Fruit fly (Drosophila melanogaster) whole organism, pupa: ENCODE data around the gene nrv1.

ENCODE experiments used
- CG10348 ChIP-seq: fragments of 200-800 bp; sonication (Bioruptor generic); IDR thresholded peaks from 2 replicates; pipeline ENCODE4 v1.3.6; 2022; ENCODE audit warnings: missing biosample characterization, missing genetic modification characterization
- CG12605 ChIP-seq: fragments of 200-800 bp; sonication (Bioruptor generic); IDR thresholded peaks from 2 replicates; pipeline ENCODE4 v1.3.6; 2022; ENCODE audit warnings: missing biosample characterization, missing genetic modification characterization
- CG13204 ChIP-seq: fragments of 200-800 bp; sonication (Bioruptor generic); optimal IDR thresholded peaks from 2 replicates; lab custom pipeline; 2018; ENCODE audit warnings: missing biosample characterization, mild to moderate bottlenecking, missing genetic modification characterization, moderate library complexity
- CG14655 ChIP-seq: fragments of 200-800 bp; sonication (Bioruptor generic); optimal IDR thresholded peaks from 3 replicates; lab custom pipeline; 2017; ENCODE audit warnings: mild to moderate bottlenecking, missing biosample characterization, missing genetic modification reagents, missing genetic modification characterization
- CG15710 ChIP-seq: fragments of 200-800 bp; sonication (Bioruptor generic); optimal IDR thresholded peaks from 2 replicates; lab custom pipeline; 2018; ENCODE audit warnings: missing biosample characterization, mild to moderate bottlenecking, missing genetic modification characterization, moderate library complexity
- CG17806 ChIP-seq: fragments of 200-800 bp; sonication (Bioruptor generic); optimal IDR thresholded peaks from 2 replicates; lab custom pipeline; 2018; ENCODE audit warnings: missing biosample characterization, mild to moderate bottlenecking, missing genetic modification characterization, moderate library complexity
- CG32121 ChIP-seq: fragments of 200-800 bp; sonication (Bioruptor generic); IDR thresholded peaks from 2 replicates; pipeline ENCODE4 v1.3.6; 2022; ENCODE audit warnings: missing biosample characterization, missing genetic modification characterization
- CG34367 ChIP-seq: fragments of 200-800 bp; sonication (Bioruptor generic); optimal IDR thresholded peaks from 2 replicates; lab custom pipeline; 2018; ENCODE audit warnings: missing biosample characterization, mild to moderate bottlenecking, missing genetic modification characterization
- CG4496 ChIP-seq: fragments of 200-800 bp; sonication (Bioruptor generic); IDR thresholded peaks from 3 replicates; pipeline ENCODE4 v1.3.6; 2022; ENCODE audit warnings: missing biosample characterization, missing genetic modification characterization
- CG8159 ChIP-seq: fragments of 200-800 bp; sonication (Bioruptor generic); optimal IDR thresholded peaks from 3 replicates; lab custom pipeline; 2018; ENCODE audit warnings: missing biosample characterization, mild to moderate bottlenecking, missing genetic modification characterization, moderate library complexity
- CG8301 ChIP-seq: fragments of 200-800 bp; sonication (Bioruptor generic); optimal IDR thresholded peaks from 2 replicates; lab custom pipeline; 2018; ENCODE audit warnings: missing biosample characterization, mild to moderate bottlenecking, missing genetic modification characterization
- CG9948 ChIP-seq: fragments of 200-800 bp; sonication (Bioruptor generic); optimal IDR thresholded peaks from 2 replicates; lab custom pipeline; 2018; ENCODE audit warnings: missing biosample characterization, mild to moderate bottlenecking, missing genetic modification characterization, moderate library complexity
- D1 ChIP-seq: fragments of 200-800 bp; sonication (Bioruptor generic); optimal IDR thresholded peaks from 2 replicates; lab custom pipeline; 2018; ENCODE audit warnings: missing biosample characterization, mild to moderate bottlenecking, missing genetic modification characterization, moderate library complexity
- EcR ChIP-seq: fragments of 200-800 bp; sonication (Bioruptor generic); optimal IDR thresholded peaks from 3 replicates; lab custom pipeline; 2019; ENCODE audit warnings: missing biosample characterization, missing genetic modification characterization, mild to moderate bottlenecking, moderate library complexity, missing genetic modification reagents
- Ets98B ChIP-seq: fragments of 200-800 bp; sonication (Bioruptor generic); IDR thresholded peaks from 2 replicates; pipeline ENCODE4 v1.3.6; 2022; ENCODE audit warnings: missing biosample characterization, missing genetic modification characterization
- Pif1A ChIP-seq: fragments of 200-800 bp; sonication (Bioruptor generic); optimal IDR thresholded peaks from 3 replicates; lab custom pipeline; 2016; ENCODE audit warnings: missing biosample characterization, missing genetic modification characterization
- Pif1B ChIP-seq: fragments of 200-800 bp; sonication (Bioruptor generic); optimal IDR thresholded peaks from 3 replicates; lab custom pipeline; 2016; ENCODE audit warnings: missing biosample characterization, missing genetic modification characterization
- Snoo ChIP-seq: fragments of 200-800 bp; sonication (Bioruptor generic); optimal IDR thresholded peaks from 3 replicates; lab custom pipeline; 2017; ENCODE audit warnings: missing biosample characterization, mild to moderate bottlenecking, missing genetic modification characterization, inconsistent platforms
- fd96Ca ChIP-seq: fragments of 200-800 bp; sonication (Bioruptor generic); IDR thresholded peaks from 3 replicates; pipeline ENCODE4 v1.3.6; 2022; ENCODE audit warnings: missing biosample characterization, missing genetic modification characterization
- gl ChIP-seq: fragments of 200-800 bp; sonication (Bioruptor generic); optimal IDR thresholded peaks from 2 replicates; lab custom pipeline; 2018; ENCODE audit warnings: missing biosample characterization, mild to moderate bottlenecking, missing genetic modification characterization
- rn ChIP-seq: fragments of 200-800 bp; sonication (Bioruptor generic); IDR thresholded peaks from 2 replicates; pipeline ENCODE4 v1.3.6; 2022; ENCODE audit warnings: missing biosample characterization, missing genetic modification characterization

Gene nrv1

DNA sequence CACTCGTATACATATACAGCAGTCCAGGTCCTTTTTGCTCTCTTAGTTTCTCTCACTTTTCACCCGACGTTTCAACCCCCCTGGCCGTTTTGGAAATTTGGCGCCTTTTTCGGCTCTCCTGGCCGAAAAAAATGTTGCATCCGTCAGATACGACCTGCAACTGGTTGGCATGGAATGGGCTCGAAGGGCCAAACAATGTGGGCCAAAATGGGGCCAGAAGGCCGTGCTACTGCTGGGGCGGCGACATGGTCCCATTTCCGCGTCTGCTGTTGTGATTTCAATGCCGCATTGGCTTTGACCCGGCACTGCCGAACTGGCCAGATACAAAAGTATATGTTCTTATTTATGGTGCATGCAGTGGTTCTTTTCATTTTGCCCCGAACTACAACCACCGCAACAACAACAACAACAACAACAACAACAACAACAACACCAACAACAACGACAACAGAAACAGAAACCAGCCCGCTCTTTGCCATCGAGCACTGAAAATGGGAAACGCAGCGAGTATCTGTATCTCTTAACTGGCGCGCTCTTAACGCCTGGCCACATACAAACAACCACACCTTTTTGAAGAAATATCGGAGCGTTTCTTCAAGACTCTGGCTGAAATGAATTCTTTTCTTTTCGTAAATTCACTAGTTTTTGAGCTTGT, 7.2 kb upstream of the nrv1 start:
- TF ChIP-seq CG32121 (peak; percentile 44; the same call in 1 of the 2 replicates), CG12605 (GFP tag; lab: Robert Waterston, UW) (no peak), Snoo (tag; lab: Kevin White, UChicago) (no peak)

dm6 chr2L:6791845-6792443, 5.3 kb upstream of the nrv1 start:
- TF ChIP-seq EcR (GFP tag; lab: Kevin White, UChicago) = peak; percentile 13
- no peak for TF ChIP-seq CG34367 (tag; lab: Kevin White, UChicago)
- TF ChIP-seq Ets98B = peak; percentile 27; the same call in 1 of the 2 replicates
- TF ChIP-seq, all 21 proteins: peak for 2

DNA sequence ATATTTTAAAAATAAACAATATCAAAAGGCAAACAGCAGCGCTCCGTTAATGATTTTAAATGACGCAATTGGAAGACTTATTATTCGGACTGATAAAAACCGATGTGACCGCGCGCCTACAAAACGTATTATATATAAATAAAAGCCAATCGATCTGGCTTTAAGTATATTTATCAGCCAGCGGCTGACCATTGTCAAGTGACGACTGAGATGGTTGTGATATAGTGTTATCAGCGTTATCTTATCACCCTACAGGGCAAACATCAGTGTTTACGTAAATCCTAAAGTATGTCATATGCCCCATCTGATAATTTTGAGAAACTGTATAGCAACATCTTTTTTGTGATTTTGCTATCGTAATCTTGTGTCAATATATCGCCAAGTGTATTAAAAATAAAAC, 2.7 kb upstream of the nrv1 start:
- peak; percentile 14 for TF ChIP-seq EcR (GFP tag; lab: Kevin White, UChicago)
- peak; percentile 23 for TF ChIP-seq gl (tag; lab: Kevin White, UChicago)
- TF ChIP-seq rn (GFP tag; lab: Robert Waterston, UW) = no peak

DNA sequence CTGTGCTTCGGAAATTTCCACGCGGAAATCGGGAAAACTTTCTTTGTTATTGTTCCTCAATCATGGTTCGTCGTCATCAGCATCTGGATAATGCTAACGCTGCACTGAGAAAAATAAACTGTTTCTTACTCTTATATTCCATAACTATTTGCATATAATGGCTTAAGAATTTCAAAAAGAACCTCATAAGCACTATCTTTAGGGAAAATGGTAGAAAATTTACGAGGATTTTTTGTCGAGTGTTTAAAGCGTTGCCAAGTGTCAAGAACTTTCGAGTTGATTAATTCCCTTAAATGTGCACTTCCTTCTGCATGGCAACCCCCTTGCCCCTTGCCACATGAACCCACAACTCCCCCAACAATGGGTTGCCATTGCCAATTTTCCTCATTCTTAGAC, 1.3 kb upstream of the nrv1 start:
- TF ChIP-seq Pif1A (peak; percentile 24), CG9948 (tag; lab: Kevin White, UChicago) (peak; percentile 71), CG10348 (no peak), CG8301 (tag; lab: Kevin White, UChicago) (peak; percentile 83), CG15710 (peak; percentile 43), EcR (GFP tag; lab: Kevin White, UChicago) (no peak), CG12605 (GFP tag; lab: Robert Waterston, UW) (no peak; the same call in 1 of the 2 replicates), D1 (tag; lab: Kevin White, UChicago) (peak; percentile 8), rn (GFP tag; lab: Robert Waterston, UW) (no peak), Ets98B (peak; percentile 5; the same call in 1 of the 2 replicates), CG4496 (GFP tag; lab: Robert Waterston, UW) (peak; percentile 65; the same call in 1 of the 3 replicates), CG17806 (tag; lab: Kevin White, UChicago) (peak; percentile 68), CG8159 (tag; lab: Kevin White, UChicago) (peak; percentile 65), CG34367 (tag; lab: Kevin White, UChicago) (peak; percentile 36), fd96Ca (GFP tag; lab: Robert Waterston, UW) (peak; percentile 60; the same call in 2 of the 3 replicates), Pif1B (GFP tag; lab: Kevin White, UChicago) (peak; percentile 7), CG14655 (GFP tag; lab: Kevin White, UChicago) (peak; percentile 75)

dm6 chr2L:6787029-6787972, 640 bp upstream of the nrv1 start:
- TF ChIP-seq CG10348 (peak; percentile 80), CG8301 (tag; lab: Kevin White, UChicago) (peak; percentile 97), CG4496 (GFP tag; lab: Robert Waterston, UW) (peak; percentile 94), CG15710 (peak; percentile 94), fd96Ca (GFP tag; lab: Robert Waterston, UW) (peak; percentile 94), CG17806 (tag; lab: Kevin White, UChicago) (peak; percentile 83), gl (tag; lab: Kevin White, UChicago) (peak; percentile 52), D1 (tag; lab: Kevin White, UChicago) (peak; percentile 91), rn (GFP tag; lab: Robert Waterston, UW) (peak; percentile 78), EcR (GFP tag; lab: Kevin White, UChicago) (peak; percentile 90), CG12605 (GFP tag; lab: Robert Waterston, UW) (peak; percentile 46; the same call in 1 of the 2 replicates), CG34367 (tag; lab: Kevin White, UChicago) (peak; percentile 85), Pif1A (peak; percentile 93), Snoo (tag; lab: Kevin White, UChicago) (peak; percentile 90), CG14655 (GFP tag; lab: Kevin White, UChicago) (peak; percentile 97), CG13204 (peak; percentile 80), CG9948 (tag; lab: Kevin White, UChicago) (peak; percentile 93), CG8159 (tag; lab: Kevin White, UChicago) (peak; percentile 95), Ets98B (peak; percentile 96), Pif1B (GFP tag; lab: Kevin White, UChicago) (peak; percentile 86), CG32121 (peak; percentile 89)

DNA sequence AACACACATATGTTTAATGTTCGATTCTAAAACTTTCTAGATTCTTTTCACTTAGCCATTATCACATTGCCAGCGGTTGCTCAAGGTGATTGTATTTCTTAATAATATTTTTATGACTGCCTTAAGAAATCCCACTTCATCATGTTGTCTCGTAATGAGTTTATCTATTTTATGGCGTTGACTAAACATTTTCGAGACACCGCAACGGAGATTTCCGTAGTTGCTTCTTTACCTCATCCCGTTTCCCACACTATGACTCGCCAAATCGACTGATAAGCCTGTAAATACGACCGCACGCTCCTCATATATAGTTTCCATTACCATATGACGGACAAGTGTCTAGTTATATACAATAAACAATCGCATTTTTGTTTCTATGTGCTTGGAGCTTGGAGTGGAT, 1.1 kb downstream of the nrv1 start:
- TF ChIP-seq fd96Ca (GFP tag; lab: Robert Waterston, UW) (no peak), CG8301 (tag; lab: Kevin White, UChicago) (no peak), EcR (GFP tag; lab: Kevin White, UChicago) (no peak), D1 (tag; lab: Kevin White, UChicago) (no peak), Snoo (tag; lab: Kevin White, UChicago) (no peak), rn (GFP tag; lab: Robert Waterston, UW) (no peak), CG12605 (GFP tag; lab: Robert Waterston, UW) (no peak), CG13204 (no peak), CG10348 (no peak), CG34367 (tag; lab: Kevin White, UChicago) (no peak), CG9948 (tag; lab: Kevin White, UChicago) (no peak), gl (tag; lab: Kevin White, UChicago) (no peak), CG8159 (tag; lab: Kevin White, UChicago) (no peak)
